Worm (Caenorhabditis elegans): Measurements from ENCODE around the gene C56G2.9.

- TF ChIP-seq him-1 (tag; optimal IDR thresholded peaks at IDR 0.05) (no peak), dao-5 (tag; optimal IDR thresholded peaks at IDR 0.05) (no peak)
These were observed 12.9 kb upstream of the C56G2.9 start for ce11 chrIII:6356007-6356406.

All from whole organism, L4/young adult.